Fruit fly (Drosophila melanogaster) whole organism, adult: ENCODE measurements around the gene Jhbp14.
A peak's percentile ranks its signal among the peaks of the same experiment; 100 is the strongest.

Source experiments
- CG11617 ChIP-seq: fragments of 200-800 bp; sonication (Bioruptor generic); optimal IDR thresholded peaks from 2 replicates; lab custom pipeline; 2017; ENCODE audit warnings: mild to moderate bottlenecking, missing biosample characterization, missing genetic modification reagents, missing genetic modification characterization
- CG12768 ChIP-seq: fragments of 200-800 bp; sonication (Bioruptor generic); optimal IDR thresholded peaks from 2 replicates; lab custom pipeline; 2017; ENCODE audit warnings: missing biosample characterization, missing genetic modification characterization, mild to moderate bottlenecking, moderate library complexity, missing genetic modification reagents
- CG14711 ChIP-seq: fragments of 200-800 bp; sonication (Bioruptor generic); optimal IDR thresholded peaks from 2 replicates; lab custom pipeline; 2018; ENCODE audit warnings: missing biosample characterization, mild to moderate bottlenecking, missing genetic modification characterization, moderate library complexity
- CG1620 ChIP-seq: fragments of 200-800 bp; sonication (Bioruptor generic); optimal IDR thresholded peaks from 2 replicates; lab custom pipeline; 2016; ENCODE audit warnings: missing biosample characterization, missing genetic modification characterization
- CG33017 ChIP-seq: fragments of 200-800 bp; sonication (Bioruptor generic); optimal IDR thresholded peaks from 2 replicates; lab custom pipeline; 2018; ENCODE audit warnings: missing biosample characterization, mild to moderate bottlenecking, missing genetic modification characterization, moderate library complexity
- CG5204 ChIP-seq: fragments of 200-800 bp; sonication (Bioruptor generic); optimal IDR thresholded peaks from 2 replicates; lab custom pipeline; 2016; ENCODE audit warnings: missing biosample characterization, missing genetic modification characterization
- CG7045 ChIP-seq: fragments of 200-800 bp; sonication (Bioruptor generic); optimal IDR thresholded peaks from 2 replicates; lab custom pipeline; 2017; ENCODE audit warnings: missing biosample characterization, mild to moderate bottlenecking, missing genetic modification characterization
- CG7101 ChIP-seq: fragments of 200-800 bp; sonication (Bioruptor generic); optimal IDR thresholded peaks from 2 replicates; lab custom pipeline; 2018; ENCODE audit warnings: missing biosample characterization, mild to moderate bottlenecking, missing genetic modification characterization, moderate library complexity
- Clk ChIP-seq: fragments of 200-800 bp; sonication (Bioruptor generic); optimal IDR thresholded peaks from 2 replicates; lab custom pipeline; 2017; ENCODE audit warnings: missing biosample characterization, missing genetic modification characterization
- Crg-1 ChIP-seq: fragments of 200-800 bp; sonication (Bioruptor generic); optimal IDR thresholded peaks from 2 replicates; lab custom pipeline; 2016; ENCODE audit warnings: missing biosample characterization, missing genetic modification characterization
- Hr96 ChIP-seq: fragments of 200-800 bp; sonication (Bioruptor generic); optimal IDR thresholded peaks from 2 replicates; lab custom pipeline; 2016; ENCODE audit warnings: missing biosample characterization, missing genetic modification characterization
- Mnt ChIP-seq: fragments of 200-800 bp; sonication (Bioruptor generic); optimal IDR thresholded peaks from 2 replicates; lab custom pipeline; 2016; ENCODE audit warnings: missing biosample characterization, mild to moderate bottlenecking, missing genetic modification characterization
- bab1 ChIP-seq: fragments of 200-800 bp; sonication (Bioruptor generic); optimal IDR thresholded peaks from 3 replicates; lab custom pipeline; 2019; ENCODE audit warnings: missing biosample characterization, mild to moderate bottlenecking, missing genetic modification characterization, moderate library complexity
- cic ChIP-seq: fragments of 200-800 bp; sonication (Bioruptor generic); optimal IDR thresholded peaks from 2 replicates; lab custom pipeline; 2017; ENCODE audit warnings: missing biosample characterization, mild to moderate bottlenecking, missing genetic modification characterization, moderate library complexity
- cnc ChIP-seq, 2 experiments: fragments of >200 bp; optimal IDR thresholded peaks; 2 replicates each; lab custom pipeline; 2017
- kay ChIP-seq: fragments of 200-800 bp; sonication (Bioruptor generic); peaks from one replicate; lab custom pipeline; 2016; ENCODE audit warnings: missing biosample characterization, missing genetic modification characterization, borderline replicate concordance
- ovo ChIP-seq: fragments of 200-800 bp; sonication (Bioruptor generic); optimal IDR thresholded peaks from 2 replicates; lab custom pipeline; 2016; ENCODE audit warnings: missing biosample characterization, missing genetic modification characterization
- pad ChIP-seq: fragments of 200-800 bp; sonication (Bioruptor generic); optimal IDR thresholded peaks from 3 replicates; lab custom pipeline; 2017; ENCODE audit warnings: missing biosample characterization, missing genetic modification characterization, mild to moderate bottlenecking, moderate library complexity, missing genetic modification reagents
- tj ChIP-seq: fragments of 200-800 bp; sonication (Bioruptor generic); optimal IDR thresholded peaks from 3 replicates; lab custom pipeline; 2017; ENCODE audit warnings: missing biosample characterization, mild to moderate bottlenecking, missing genetic modification characterization, moderate library complexity
- toe ChIP-seq: fragments of 200-800 bp; sonication (Bioruptor generic); optimal IDR thresholded peaks from 2 replicates; lab custom pipeline; 2016; ENCODE audit warnings: missing biosample characterization, missing genetic modification characterization

Jhbp14 gene

dm6 chr2L:13286456-13286855, 50.2 kb downstream of the Jhbp14 start, which contains the start of the genes Drep4 and Uvrag:
Gene Drep4 (minus strand): TSS chr2L:13286462.
Gene Uvrag (plus strand): TSS chr2L:13286777.
- TF ChIP-seq CG14711 (tag; lab: Kevin White, UChicago) (peak; percentile 80), CG7101 (tag; lab: Kevin White, UChicago) (peak; percentile 87), cnc (optimal IDR thresholded peaks at IDR 0.05; lab: Kevin White, UChicago) (no peak), CG1620 (GFP tag; lab: Kevin White, UChicago) (peak; percentile 35), Clk (peak; percentile 44), CG7045 (GFP tag; lab: Kevin White, UChicago) (peak; percentile 76), cic (peak; percentile 34), bab1 (GFP tag; lab: Kevin White, UChicago) (peak; percentile 55), ovo (GFP tag; lab: Kevin White, UChicago) (peak; percentile 61), tj (peak; percentile 73), kay (GFP tag; lab: Kevin White, UChicago) (no peak), Crg-1 (GFP tag; lab: Kevin White, UChicago) (peak; percentile 65), Mnt (GFP tag; lab: Kevin White, UChicago) (peak; percentile 37), CG12768 (peak; percentile 71), Hr96 (GFP tag; lab: Kevin White, UChicago) (no peak), toe (GFP tag; lab: Kevin White, UChicago) (peak; percentile 55), CG11617 (GFP tag; lab: Kevin White, UChicago) (peak; percentile 77), CG33017 (tag; lab: Kevin White, UChicago) (peak; percentile 55), CG5204 (GFP tag; lab: Kevin White, UChicago) (peak; percentile 38), pad (GFP tag; lab: Kevin White, UChicago) (peak; percentile 70)
